Worm (Caenorhabditis elegans): ENCODE results near the gene DH11.5.

- TF ChIP-seq him-1 (tag; optimal IDR thresholded peaks at IDR 0.05) (no peak), dao-5 (tag; optimal IDR thresholded peaks at IDR 0.05) (no peak)
Observed at ce11 chrII:7990192-7990591, 13.8 kb downstream of the DH11.5 start.

Measured in whole organism, L4/young adult.